Worm (Caenorhabditis elegans): ENCODE measurements around the gene K12H6.4.

The K12H6.4 gene

DNA sequence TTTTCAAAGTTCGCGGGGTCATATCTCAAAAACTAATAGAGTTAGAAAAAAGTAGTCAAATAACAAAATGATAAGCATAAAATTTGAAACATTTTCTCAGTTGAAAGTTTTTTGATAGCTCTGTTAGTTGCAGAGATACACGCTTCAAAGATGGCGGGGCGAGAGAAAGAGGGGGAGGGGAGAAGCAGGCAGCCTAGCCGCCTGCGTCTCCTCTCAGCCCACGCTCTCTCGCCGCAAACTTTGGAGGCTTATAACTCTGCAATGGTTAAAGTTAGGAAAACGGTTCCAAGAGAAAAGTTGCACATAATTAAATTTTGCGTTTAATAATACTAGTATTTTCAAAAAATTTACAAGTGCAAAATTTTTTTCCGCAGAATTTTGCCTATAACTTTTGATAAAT lies 22.3 kb downstream of the K12H6.4 start:
- peak in 1 of 2 experiments; percentile 55 for TF ChIP-seq unc-62 (GFP tag; optimal IDR thresholded peaks at IDR 0.05 in 1 of 2)
- no peak for TF ChIP-seq unc-62 (tag; optimal IDR thresholded peaks at IDR 0.05)
- no peak for TF ChIP-seq zfp-2 (tag; optimal IDR thresholded peaks at IDR 0.05)
- TF ChIP-seq set-16 (GFP tag; IDR thresholded peaks at IDR 0.05): peak; percentile 54
- TF ChIP-seq ctbp-1 (GFP tag; IDR thresholded peaks at IDR 0.05): no peak

DNA sequence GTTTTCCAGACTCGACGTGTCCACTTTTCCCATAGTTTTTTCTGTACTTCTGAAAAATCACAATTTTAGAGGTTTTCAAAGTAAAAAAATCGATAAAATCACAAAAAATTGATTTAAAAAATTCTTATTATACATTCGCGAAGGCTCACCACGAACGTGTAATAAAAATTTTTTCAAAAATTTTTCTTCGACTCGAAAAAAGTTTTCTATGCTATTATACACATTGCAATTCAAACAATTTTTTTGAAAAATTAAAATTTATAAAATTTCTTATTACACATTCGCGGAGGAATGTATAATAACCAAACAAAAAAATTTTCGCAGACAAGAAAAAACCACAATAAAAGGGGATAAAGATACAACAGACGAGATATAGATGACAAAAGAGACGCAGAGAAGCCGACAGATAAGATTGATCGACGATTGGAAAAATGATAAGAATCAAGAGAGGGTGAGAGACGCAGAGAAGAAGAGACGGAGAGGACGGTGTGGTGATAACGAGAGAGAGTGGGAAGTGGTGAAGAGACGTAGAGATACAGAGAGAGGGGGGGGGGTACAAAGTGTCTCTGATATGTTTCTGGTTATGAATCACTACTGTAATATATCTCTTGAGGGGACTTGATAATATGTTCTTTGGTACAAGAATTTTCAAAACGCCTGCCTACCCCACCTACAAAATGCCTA lies 23.4 kb downstream of the K12H6.4 start, which contains the start of gene nhr-119:
nhr-119 (minus strand) TSS at position 51 of the 684 bp plus-strand sequence.
- TF ChIP-seq mxl-2 (GFP tag; conservative IDR thresholded peaks at IDR 0.05): no peak
- TF ChIP-seq ceh-28 (tag; optimal IDR thresholded peaks at IDR 0.05): peak; percentile 19
- no peak for TF ChIP-seq attf-4 (tag; optimal IDR thresholded peaks at IDR 0.05)
- TF ChIP-seq cey-2 (tag; optimal IDR thresholded peaks at IDR 0.05; ENCODE audit: borderline replicate concordance, insufficient read depth): peak; percentile 51
- TF ChIP-seq egl-43 (GFP tag; IDR thresholded peaks at IDR 0.05): no peak
- TF ChIP-seq R02D3.7 (tag; optimal IDR thresholded peaks at IDR 0.05): no peak
- peak; percentile 56 for TF ChIP-seq pqm-1 (tag; optimal IDR thresholded peaks at IDR 0.05)
- TF ChIP-seq spr-1 (tag; optimal IDR thresholded peaks at IDR 0.05): peak; percentile 56
- peak in 1 of 2 experiments; percentile 15 for TF ChIP-seq daf-16 (GFP tag; optimal IDR thresholded peaks at IDR 0.05)
- TF ChIP-seq daf-16 (tag; optimal IDR thresholded peaks at IDR 0.05): peak; percentile 37
- TF ChIP-seq mxl-3 (GFP tag; optimal IDR thresholded peaks at IDR 0.05): peak; percentile 89
- peak; percentile 70 for TF ChIP-seq ceh-20 (GFP tag; IDR thresholded peaks at IDR 0.05)
- no peak for TF ChIP-seq F44E2.7 (GFP tag; IDR thresholded peaks at IDR 0.05)
- peak; percentile 93 for TF ChIP-seq nhr-48 (tag; optimal IDR thresholded peaks at IDR 0.05)
- peak; percentile 96 for TF ChIP-seq dve-1 (tag; optimal IDR thresholded peaks at IDR 0.05; ENCODE audit: insufficient read depth)
- peak; percentile 74 for TF ChIP-seq lin-1 (GFP tag; IDR thresholded peaks at IDR 0.05)
- TF ChIP-seq unc-62 (GFP tag; optimal IDR thresholded peaks at IDR 0.05 in 1 of 2): peak in 1 of 2 experiments; percentile 68
- no peak for TF ChIP-seq unc-62 (tag; optimal IDR thresholded peaks at IDR 0.05)
- TF ChIP-seq unc-39 (tag; optimal IDR thresholded peaks at IDR 0.05): no peak
- TF ChIP-seq dpl-1 (GFP tag; optimal IDR thresholded peaks at IDR 0.05): peak; percentile 26
- no peak for TF ChIP-seq daf-12 (tag; optimal IDR thresholded peaks at IDR 0.05)
- TF ChIP-seq rbr-2 (tag; optimal IDR thresholded peaks at IDR 0.05): peak; percentile 12
- peak; percentile 74 for TF ChIP-seq T26A8.4 (GFP tag; IDR thresholded peaks at IDR 0.05)
- TF ChIP-seq nhr-10 (tag; optimal IDR thresholded peaks at IDR 0.05): peak; percentile 8
- peak; percentile 44 for TF ChIP-seq nhr-6 (tag; optimal IDR thresholded peaks at IDR 0.05)
- TF ChIP-seq hlh-30 (tag; optimal IDR thresholded peaks at IDR 0.05; ENCODE audit: insufficient read depth): peak; percentile 73
- TF ChIP-seq mes-2 (tag; optimal IDR thresholded peaks at IDR 0.05; ENCODE audit: poor library complexity, severe bottlenecking): peak; percentile 68
- TF ChIP-seq hlh-11 (tag; optimal IDR thresholded peaks at IDR 0.05): peak; percentile 93
- peak; percentile 65 for TF ChIP-seq pha-4 (GFP tag; IDR thresholded peaks at IDR 0.05)
- TF ChIP-seq pha-4 (tag; optimal IDR thresholded peaks at IDR 0.05): no peak
- peak; percentile 22 for TF ChIP-seq jun-1 (tag; optimal IDR thresholded peaks at IDR 0.05)
- peak; percentile 85 for TF ChIP-seq nhr-102 (tag; optimal IDR thresholded peaks at IDR 0.05)
- peak; percentile 47 for TF ChIP-seq duxl-1 (tag; optimal IDR thresholded peaks at IDR 0.05; ENCODE audit: poor library complexity)
- TF ChIP-seq ztf-11 (tag; optimal IDR thresholded peaks at IDR 0.05): no peak
- no peak for TF ChIP-seq nhr-111 (GFP tag; optimal IDR thresholded peaks at IDR 0.05)
- TF ChIP-seq hmg-1.1 (GFP tag; IDR thresholded peaks at IDR 0.05): peak; percentile 59
- TF ChIP-seq fos-1 (tag; optimal IDR thresholded peaks at IDR 0.05): peak; percentile 38
- TF ChIP-seq nhr-77 (tag; optimal IDR thresholded peaks at IDR 0.05): peak; percentile 45
- TF ChIP-seq lin-38 (GFP tag; IDR thresholded peaks at IDR 0.05): peak; percentile 35; the same call in 1 of the 2 replicates
- TF ChIP-seq php-3 (GFP tag; IDR thresholded peaks at IDR 0.05): peak; percentile 66
- peak; percentile 64 for TF ChIP-seq aha-1 (tag)
- TF ChIP-seq mdt-29 (GFP tag; IDR thresholded peaks at IDR 0.05): 0 out of 2 replicates have a peak, but pooled peaks have one; percentile 31
- no peak for TF ChIP-seq saeg-2 (GFP tag; IDR thresholded peaks at IDR 0.05)
- peak; percentile 6 for TF ChIP-seq lin-13 (GFP tag; optimal IDR thresholded peaks at IDR 0.05)
- TF ChIP-seq dmd-8 (GFP tag; IDR thresholded peaks at IDR 0.05): no peak
- TF ChIP-seq dmd-6 (GFP tag; IDR thresholded peaks at IDR 0.05): peak; percentile 91

Measured in whole organism, L4 larva.